Worm (Caenorhabditis elegans): ENCODE measurements around the gene pqn-65.

pqn-65 gene

DNA sequence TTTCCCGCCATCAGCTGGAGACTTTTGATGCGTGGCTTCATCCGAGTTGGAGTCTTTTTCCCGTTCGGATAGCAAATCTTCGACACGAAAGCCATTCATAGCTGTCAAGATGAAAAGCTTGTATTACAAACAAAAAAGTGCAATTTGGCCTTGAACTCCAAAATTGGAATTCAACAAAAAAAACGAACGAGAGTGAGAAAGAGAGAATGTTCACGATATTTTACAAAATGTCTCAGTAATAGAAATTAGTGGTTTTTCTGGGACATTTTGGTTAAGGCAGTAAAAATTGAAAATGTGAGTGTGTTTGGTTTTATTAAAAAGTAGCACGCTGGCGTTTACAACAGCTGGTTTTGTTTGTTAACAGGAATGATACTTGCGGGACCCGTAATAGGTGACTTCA is 34.6 kb upstream of the pqn-65 start, which contains the start of gene ceh-1:
ceh-1 (minus strand) TSS at position 101 of the 400 bp plus-strand sequence.
- no peak for TF ChIP-seq tab-1 (GFP tag; IDR thresholded peaks at IDR 0.05)
- TF ChIP-seq ref-1 (GFP tag; conservative IDR thresholded peaks at IDR 0.05) = no peak
- no peak for TF ChIP-seq ztf-23 (GFP tag; IDR thresholded peaks at IDR 0.05)
- TF ChIP-seq ztf-29 (GFP tag; IDR thresholded peaks at IDR 0.05) = no peak

ce11 chrX:4652950-4653349 is 33.5 kb upstream of the pqn-65 start:
- TF ChIP-seq T22C8.4 (GFP tag; IDR thresholded peaks at IDR 0.05) (no peak), ztf-29 (GFP tag; IDR thresholded peaks at IDR 0.05) (no peak), ztf-23 (GFP tag; IDR thresholded peaks at IDR 0.05) (no peak), cog-1 (tag; optimal IDR thresholded peaks at IDR 0.05) (no peak), tab-1 (GFP tag; IDR thresholded peaks at IDR 0.05) (no peak), ref-1 (GFP tag; conservative IDR thresholded peaks at IDR 0.05) (no peak), med-1 (GFP tag; optimal IDR thresholded peaks at IDR 0.05; ENCODE audit: insufficient read depth) (no peak), klf-2 (GFP tag; conservative IDR thresholded peaks at IDR 0.05) (no peak), flt-1 (GFP tag; IDR thresholded peaks at IDR 0.05) (no peak)

- TF ChIP-seq ref-1 (GFP tag; conservative IDR thresholded peaks at IDR 0.05) (no peak), cog-1 (tag; optimal IDR thresholded peaks at IDR 0.05) (no peak)
Observed at ce11 chrX:4651428-4651827, 32.0 kb upstream of the pqn-65 start.

DNA sequence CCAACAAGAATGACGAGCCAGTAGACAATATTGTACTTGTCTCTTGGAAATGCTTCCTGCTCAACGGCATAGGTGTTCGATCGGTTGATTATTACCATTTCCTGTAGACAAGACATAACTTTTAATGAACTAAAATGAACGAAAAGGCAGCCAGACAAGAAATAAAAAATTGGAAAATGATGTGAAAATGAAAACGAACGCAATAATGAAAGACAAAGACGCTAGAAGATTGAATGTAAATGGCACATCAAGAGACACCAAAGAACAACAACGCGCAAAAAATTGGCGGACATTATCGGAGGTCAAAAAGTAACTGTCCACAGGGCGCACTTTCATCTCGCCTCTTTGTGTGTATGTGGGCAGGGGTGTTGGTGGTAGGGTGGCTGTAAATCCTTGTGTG is 29.7 kb upstream of the pqn-65 start, which contains the start of gene ent-5:
ent-5 (minus strand) TSS at position 101 of the 400 bp plus-strand sequence.
- TF ChIP-seq tab-1 (GFP tag; IDR thresholded peaks at IDR 0.05) = no peak
- TF ChIP-seq med-1 (GFP tag; optimal IDR thresholded peaks at IDR 0.05; ENCODE audit: insufficient read depth) = no peak
- no peak for TF ChIP-seq T22C8.4 (GFP tag; IDR thresholded peaks at IDR 0.05)
- TF ChIP-seq ref-1 (GFP tag; conservative IDR thresholded peaks at IDR 0.05) = no peak
- TF ChIP-seq cog-1 (tag; optimal IDR thresholded peaks at IDR 0.05) = no peak
- no peak for TF ChIP-seq ztf-29 (GFP tag; IDR thresholded peaks at IDR 0.05)
- no peak for TF ChIP-seq klf-2 (GFP tag; conservative IDR thresholded peaks at IDR 0.05)
- TF ChIP-seq ztf-23 (GFP tag; IDR thresholded peaks at IDR 0.05) = no peak
- TF ChIP-seq flt-1 (GFP tag; IDR thresholded peaks at IDR 0.05) = no peak

DNA sequence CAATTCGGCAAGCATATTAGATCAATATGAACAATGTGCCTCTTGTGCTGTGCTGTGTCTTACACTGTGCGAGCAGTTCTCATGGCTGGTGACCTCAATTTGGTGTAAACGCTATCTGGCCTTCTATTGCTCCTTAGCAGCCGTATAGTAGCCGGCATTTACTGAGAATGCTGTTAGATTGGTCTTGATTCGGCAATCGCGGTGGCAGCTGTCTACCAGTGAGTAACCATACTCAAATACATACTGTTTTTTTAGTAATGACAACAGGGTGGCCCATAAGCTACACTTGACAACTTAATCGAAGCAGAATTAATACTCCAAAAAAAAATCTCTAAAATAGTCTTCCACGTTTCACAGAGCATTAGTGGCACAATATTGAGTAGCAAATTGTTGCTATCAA is 27.7 kb upstream of the pqn-65 start, which contains the start of gene C46C11.4:
C46C11.4 (minus strand) TSS at position 101 of the 400 bp plus-strand sequence.
- TF ChIP-seq cog-1 (tag; optimal IDR thresholded peaks at IDR 0.05) = no peak
- TF ChIP-seq T22C8.4 (GFP tag; IDR thresholded peaks at IDR 0.05) = no peak
- TF ChIP-seq flt-1 (GFP tag; IDR thresholded peaks at IDR 0.05) = no peak

- TF ChIP-seq cog-1 (tag; optimal IDR thresholded peaks at IDR 0.05) (no peak), T22C8.4 (GFP tag; IDR thresholded peaks at IDR 0.05) (no peak), tab-1 (GFP tag; IDR thresholded peaks at IDR 0.05) (no peak), flt-1 (GFP tag; IDR thresholded peaks at IDR 0.05) (no peak), ztf-29 (GFP tag; IDR thresholded peaks at IDR 0.05) (no peak), ztf-23 (GFP tag; IDR thresholded peaks at IDR 0.05) (no peak), med-1 (GFP tag; optimal IDR thresholded peaks at IDR 0.05; ENCODE audit: insufficient read depth) (no peak), klf-2 (GFP tag; conservative IDR thresholded peaks at IDR 0.05) (no peak), ref-1 (GFP tag; conservative IDR thresholded peaks at IDR 0.05) (no peak)
Observed at ce11 chrX:4636821-4637220, 17.4 kb upstream of the pqn-65 start, which contains the start of gene hosl-1. TSS of gene hosl-1 (plus strand) at chrX:4637121.

- no peak for TF ChIP-seq T22C8.4 (GFP tag; IDR thresholded peaks at IDR 0.05)
- TF ChIP-seq ref-1 (GFP tag; conservative IDR thresholded peaks at IDR 0.05) = no peak
- no peak for TF ChIP-seq flt-1 (GFP tag; IDR thresholded peaks at IDR 0.05)
- no peak for TF ChIP-seq ztf-23 (GFP tag; IDR thresholded peaks at IDR 0.05)
- TF ChIP-seq cog-1 (tag; optimal IDR thresholded peaks at IDR 0.05) = no peak
- no peak for TF ChIP-seq tab-1 (GFP tag; IDR thresholded peaks at IDR 0.05)
- TF ChIP-seq med-1 (GFP tag; optimal IDR thresholded peaks at IDR 0.05; ENCODE audit: insufficient read depth) = no peak
- no peak for TF ChIP-seq klf-2 (GFP tag; conservative IDR thresholded peaks at IDR 0.05)
- TF ChIP-seq ztf-29 (GFP tag; IDR thresholded peaks at IDR 0.05) = no peak
Observed at ce11 chrX:4636143-4636542, 16.7 kb upstream of the pqn-65 start.

DNA sequence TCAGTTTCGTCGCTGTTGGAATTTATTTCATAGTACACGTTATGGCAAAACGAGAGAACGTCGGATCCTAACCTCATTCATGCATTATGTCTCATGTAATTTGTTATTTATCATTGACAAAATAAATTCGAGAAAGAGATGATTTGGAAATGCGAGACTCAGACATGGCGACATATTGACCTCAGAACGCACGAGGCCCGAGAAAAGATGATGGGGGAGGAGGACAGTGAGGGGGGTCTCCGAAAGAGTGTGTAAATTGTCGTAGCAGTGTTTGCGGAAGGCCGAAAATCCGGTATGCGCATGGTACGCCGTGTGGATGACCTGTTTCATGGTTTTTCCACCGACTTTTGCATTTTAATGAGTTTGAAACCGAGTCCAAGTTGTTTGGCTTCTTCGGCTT is 16.2 kb upstream of the pqn-65 start:
- peak; percentile 70 for TF ChIP-seq cog-1 (tag; optimal IDR thresholded peaks at IDR 0.05)
- TF ChIP-seq tab-1 (GFP tag; IDR thresholded peaks at IDR 0.05) = peak; percentile 71; the same call in 1 of the 2 replicates
- TF ChIP-seq flt-1 (GFP tag; IDR thresholded peaks at IDR 0.05) = peak; percentile 53; the same call in 1 of the 2 replicates
- no peak for TF ChIP-seq ztf-29 (GFP tag; IDR thresholded peaks at IDR 0.05)
- no peak for TF ChIP-seq T22C8.4 (GFP tag; IDR thresholded peaks at IDR 0.05)
- 0 out of 2 replicates have a peak, but pooled peaks have one; percentile 5 for TF ChIP-seq klf-2 (GFP tag; conservative IDR thresholded peaks at IDR 0.05)

DNA sequence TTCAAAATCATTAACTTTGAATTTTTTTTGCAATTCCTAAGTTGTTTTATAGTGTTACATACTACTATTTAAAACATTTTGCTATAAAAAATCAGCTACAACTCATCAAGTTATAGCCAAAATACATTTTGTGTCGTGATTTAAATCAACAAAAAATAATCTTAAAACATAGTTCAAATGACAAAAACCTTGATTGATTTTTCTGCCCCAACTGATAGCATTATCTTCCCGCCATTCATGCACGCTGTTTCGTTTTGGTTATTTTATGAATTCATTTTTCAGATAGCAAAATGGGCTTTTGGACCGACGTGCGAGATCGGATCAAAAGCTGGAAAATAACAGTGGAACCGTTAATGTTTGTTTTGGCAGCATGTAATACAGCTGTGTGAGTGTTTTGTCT is 12.7 kb upstream of the pqn-65 start, which contains the start of gene slcr-46.1:
slcr-46.1 (plus strand) TSS at position 274 of the 400 bp plus-strand sequence.
- TF ChIP-seq flt-1 (GFP tag; IDR thresholded peaks at IDR 0.05) = no peak
- TF ChIP-seq T22C8.4 (GFP tag; IDR thresholded peaks at IDR 0.05) = no peak
- no peak for TF ChIP-seq klf-2 (GFP tag; conservative IDR thresholded peaks at IDR 0.05)
- no peak for TF ChIP-seq med-1 (GFP tag; optimal IDR thresholded peaks at IDR 0.05; ENCODE audit: insufficient read depth)
- no peak for TF ChIP-seq tab-1 (GFP tag; IDR thresholded peaks at IDR 0.05)

- TF ChIP-seq ztf-23 (GFP tag; IDR thresholded peaks at IDR 0.05) = no peak
- TF ChIP-seq ref-1 (GFP tag; conservative IDR thresholded peaks at IDR 0.05) = no peak
- TF ChIP-seq tab-1 (GFP tag; IDR thresholded peaks at IDR 0.05) = no peak
- no peak for TF ChIP-seq T22C8.4 (GFP tag; IDR thresholded peaks at IDR 0.05)
- TF ChIP-seq med-1 (GFP tag; optimal IDR thresholded peaks at IDR 0.05; ENCODE audit: insufficient read depth) = no peak
- no peak for TF ChIP-seq ztf-29 (GFP tag; IDR thresholded peaks at IDR 0.05)
- no peak for TF ChIP-seq flt-1 (GFP tag; IDR thresholded peaks at IDR 0.05)
- no peak for TF ChIP-seq klf-2 (GFP tag; conservative IDR thresholded peaks at IDR 0.05)
- no peak for TF ChIP-seq cog-1 (tag; optimal IDR thresholded peaks at IDR 0.05)
Observed at ce11 chrX:4628817-4629575, 9.6 kb upstream of the pqn-65 start.

Data from whole organism, midembryonic.